Fruit fly (Drosophila melanogaster) whole organism, embryonic: Measurements from ENCODE around the gene Ugt316A1.

Experiments
- Abd-B ChIP-seq: fragments of 200-800 bp; sonication (Bioruptor generic); optimal IDR thresholded peaks from 2 replicates; lab custom pipeline; 2018; ENCODE audit warnings: missing biosample characterization, mild to moderate bottlenecking, missing genetic modification characterization, moderate library complexity
- BEAF-32 ChIP-seq: fragments of 200-800 bp; sonication (Bioruptor generic); optimal IDR thresholded peaks from 3 replicates; lab custom pipeline; 2017; ENCODE audit warnings: missing biosample characterization, missing genetic modification characterization, mild to moderate bottlenecking, moderate library complexity, missing genetic modification reagents
- CG10366 ChIP-seq: fragments of 200-800 bp; sonication (Bioruptor generic); IDR thresholded peaks from 2 replicates; pipeline ENCODE4 v1.3.6; 2022; ENCODE audit warnings: missing biosample characterization, missing genetic modification characterization
- CG10959 ChIP-seq: fragments of 200-800 bp; sonication (Bioruptor generic); IDR thresholded peaks from 2 replicates; pipeline ENCODE4 v1.3.6; 2022; ENCODE audit warnings: missing biosample characterization, missing genetic modification characterization
- CG13123 ChIP-seq: fragments of 200-800 bp; sonication (Bioruptor generic); optimal IDR thresholded peaks from 2 replicates; lab custom pipeline; 2016; ENCODE audit warnings: missing biosample characterization, missing genetic modification characterization
- CG13624 ChIP-seq: fragments of 200-800 bp; sonication (Bioruptor generic); optimal IDR thresholded peaks from 2 replicates; lab custom pipeline; 2016; ENCODE audit warnings: missing biosample characterization, missing genetic modification characterization
- CG1529 ChIP-seq: fragments of 200-800 bp; sonication (Bioruptor generic); optimal IDR thresholded peaks from 3 replicates; lab custom pipeline; 2018; ENCODE audit warnings: missing biosample characterization, missing genetic modification characterization
- CG1603 ChIP-seq: fragments of 200-800 bp; sonication (Bioruptor generic); optimal IDR thresholded peaks from 2 replicates; lab custom pipeline; 2019; ENCODE audit warnings: missing biosample characterization, mild to moderate bottlenecking, missing genetic modification characterization, moderate library complexity
- CG2129 ChIP-seq: fragments of 200-800 bp; sonication (Bioruptor generic); IDR thresholded peaks from 2 replicates; pipeline ENCODE4 v1.3.6; 2022; ENCODE audit warnings: missing biosample characterization, missing genetic modification characterization; ENCODE audit not compliant: partially characterized antibody
- CG2678 ChIP-seq: fragments of 200-800 bp; sonication (Bioruptor generic); optimal IDR thresholded peaks from 3 replicates; lab custom pipeline; 2019; ENCODE audit warnings: missing biosample characterization, mild to moderate bottlenecking, missing genetic modification characterization, moderate library complexity
- CG30403 ChIP-seq: fragments of 200-800 bp; sonication (Bioruptor generic); optimal IDR thresholded peaks from 3 replicates; lab custom pipeline; 2016; ENCODE audit warnings: missing biosample characterization, missing genetic modification characterization
- CG32772 ChIP-seq: fragments of 200-800 bp; sonication (Bioruptor generic); IDR thresholded peaks from 2 replicates; pipeline ENCODE4 v1.3.6; 2022; ENCODE audit warnings: missing biosample characterization, missing genetic modification characterization
- CG3407 ChIP-seq: fragments of 200-800 bp; sonication (Bioruptor generic); optimal IDR thresholded peaks from 2 replicates; lab custom pipeline; 2018; ENCODE audit warnings: missing biosample characterization, mild to moderate bottlenecking, missing genetic modification characterization
- CG3847 ChIP-seq: fragments of 200-800 bp; sonication (Bioruptor generic); IDR thresholded peaks from 2 replicates; pipeline ENCODE4 v1.3.6; 2022; ENCODE audit warnings: missing biosample characterization, missing genetic modification characterization
- CG4617 ChIP-seq: fragments of 200-800 bp; sonication (Bioruptor generic); optimal IDR thresholded peaks from 3 replicates; lab custom pipeline; 2016; ENCODE audit warnings: missing biosample characterization, missing genetic modification characterization, borderline replicate concordance
- CG6654 ChIP-seq: fragments of 200-800 bp; sonication (Bioruptor generic); optimal IDR thresholded peaks from 2 replicates; lab custom pipeline; 2017; ENCODE audit warnings: missing biosample characterization, mild to moderate bottlenecking, missing genetic modification characterization
- Chrac-16 ChIP-seq: fragments of 200-800 bp; sonication (Bioruptor generic); optimal IDR thresholded peaks from 3 replicates; lab custom pipeline; 2016; ENCODE audit warnings: missing biosample characterization, missing genetic modification characterization
- D ChIP-seq, 2 experiments: fragments of 200-800 bp in 1 of 2; fragments of >200 bp in 1 of 2; sonication (Bioruptor generic) in 1 of 2; optimal IDR thresholded peaks; 2 replicates in 1 of 2; 3 replicates in 1 of 2; lab custom pipeline; 2017; ENCODE audit warnings: mild to moderate bottlenecking in 1 of 2, missing biosample characterization in 1 of 2, missing genetic modification characterization in 1 of 2, missing genetic modification reagents in 1 of 2
- Drgx ChIP-seq: fragments of 200-800 bp; sonication (Bioruptor generic); IDR thresholded peaks from 2 replicates; pipeline ENCODE4 v1.3.6; 2022; ENCODE audit warnings: missing biosample characterization, missing genetic modification characterization
- Fer3 ChIP-seq: fragments of 200-800 bp; sonication (Bioruptor generic); optimal IDR thresholded peaks from 2 replicates; lab custom pipeline; 2018; ENCODE audit warnings: missing biosample characterization, mild to moderate bottlenecking, missing genetic modification characterization, moderate library complexity
- H2.0 ChIP-seq: fragments of 200-800 bp; sonication (Bioruptor generic); IDR thresholded peaks from 2 replicates; pipeline ENCODE4 v1.3.6; 2022; ENCODE audit warnings: missing biosample characterization, missing genetic modification characterization
- HLH4C ChIP-seq: fragments of 200-800 bp; sonication (Bioruptor generic); IDR thresholded peaks from 3 replicates; pipeline ENCODE4 v1.3.6; 2022; ENCODE audit warnings: missing biosample characterization, missing genetic modification characterization; ENCODE audit not compliant: partially characterized antibody
- Lpt ChIP-seq: fragments of >200 bp; optimal IDR thresholded peaks from 2 replicates; lab custom pipeline; 2018; ENCODE audit warnings: missing biosample characterization, missing genetic modification characterization
- Nf-YB ChIP-seq: fragments of 200-800 bp; sonication (Bioruptor generic); optimal IDR thresholded peaks from 3 replicates; lab custom pipeline; 2019; ENCODE audit warnings: missing biosample characterization, mild to moderate bottlenecking, missing genetic modification characterization, moderate library complexity
- Opbp ChIP-seq: fragments of 200-800 bp; sonication (Bioruptor generic); IDR thresholded peaks from 3 replicates; pipeline ENCODE4 v1.3.6; 2022; ENCODE audit warnings: missing biosample characterization, missing genetic modification characterization; ENCODE audit not compliant: partially characterized antibody
- Sox102F ChIP-seq: fragments of 200-800 bp; sonication (Bioruptor generic); optimal IDR thresholded peaks from 2 replicates; lab custom pipeline; 2018; ENCODE audit warnings: missing biosample characterization, mild to moderate bottlenecking, missing genetic modification characterization, moderate library complexity
- Stat92E ChIP-seq, 3 experiments: fragments of >200 bp in 2 of 3; fragments of 200-800 bp in 1 of 3; sonication (Bioruptor generic) in 1 of 3; optimal IDR thresholded peaks; 2 replicates each; lab custom pipeline; 2017 to 2019; ENCODE audit warnings: missing biosample characterization in 3 of 3, missing genetic modification characterization in 3 of 3, mild to moderate bottlenecking in 1 of 3, moderate library complexity in 1 of 3
- Xrp1 ChIP-seq: fragments of 200-800 bp; sonication (Bioruptor generic); IDR thresholded peaks from 2 replicates; pipeline ENCODE4 v1.3.6; 2022; ENCODE audit warnings: missing biosample characterization, missing genetic modification characterization
- ap ChIP-seq: fragments of 200-800 bp; sonication (Bioruptor generic); IDR thresholded peaks from 2 replicates; pipeline ENCODE4 v1.3.6; 2022; ENCODE audit warnings: missing biosample characterization, missing genetic modification characterization
- ase ChIP-seq: fragments of 200-800 bp; sonication (Bioruptor generic); IDR thresholded peaks from 3 replicates; pipeline ENCODE4 v1.3.6; 2022; ENCODE audit warnings: missing biosample characterization, missing genetic modification characterization
- cato ChIP-seq: fragments of 200-800 bp; sonication (Bioruptor generic); optimal IDR thresholded peaks from 2 replicates; lab custom pipeline; 2016; ENCODE audit warnings: missing biosample characterization, missing genetic modification characterization, borderline replicate concordance
- chn ChIP-seq: fragments of 200-800 bp; sonication (Bioruptor generic); optimal IDR thresholded peaks from 2 replicates; lab custom pipeline; 2016; ENCODE audit warnings: missing biosample characterization, missing genetic modification characterization
- ci ChIP-seq: fragments of 200-800 bp; sonication (Bioruptor generic); IDR thresholded peaks from 3 replicates; pipeline ENCODE4 v1.3.6; 2022; ENCODE audit warnings: missing biosample characterization, missing genetic modification characterization
- dmrt99B ChIP-seq: fragments of 200-800 bp; sonication (Bioruptor generic); optimal IDR thresholded peaks from 2 replicates; lab custom pipeline; 2018; ENCODE audit warnings: missing biosample characterization, mild to moderate bottlenecking, missing genetic modification characterization, moderate library complexity
- dysf ChIP-seq: fragments of 200-800 bp; sonication (Bioruptor generic); IDR thresholded peaks from 3 replicates; pipeline ENCODE4 v1.3.6; 2022; ENCODE audit warnings: missing biosample characterization, missing genetic modification characterization
- fd102C ChIP-seq: fragments of 200-800 bp; sonication (Bioruptor generic); optimal IDR thresholded peaks from 2 replicates; lab custom pipeline; 2018; ENCODE audit warnings: missing biosample characterization, mild to moderate bottlenecking, missing genetic modification characterization, moderate library complexity
- fd64A ChIP-seq: fragments of 200-800 bp; sonication (Bioruptor generic); optimal IDR thresholded peaks from 3 replicates; lab custom pipeline; 2018; ENCODE audit warnings: missing biosample characterization, mild to moderate bottlenecking, missing genetic modification characterization
- gce ChIP-seq: fragments of 200-800 bp; sonication (Bioruptor generic); IDR thresholded peaks from 3 replicates; pipeline ENCODE4 v1.3.6; 2022; ENCODE audit warnings: missing biosample characterization, missing genetic modification characterization
- gsb ChIP-seq: fragments of 200-800 bp; sonication (Bioruptor generic); IDR thresholded peaks from 2 replicates; pipeline ENCODE4 v1.3.6; 2022; ENCODE audit warnings: missing biosample characterization, missing genetic modification characterization
- kay ChIP-seq: fragments of 200-800 bp; sonication (Bioruptor generic); optimal IDR thresholded peaks from 2 replicates; lab custom pipeline; 2016; ENCODE audit warnings: missing biosample characterization, missing genetic modification characterization
- pan ChIP-seq, 4 experiments: fragments of >200 bp in 3 of 4; fragments of 200-800 bp in 1 of 4; sonication (Bioruptor generic) in 1 of 4; optimal IDR thresholded peaks in 3 of 4; IDR thresholded peaks in 1 of 4; 2 replicates each; pipeline versions ENCODE4 v1.3.6 to Lab custom; 2017 to 2022; ENCODE audit warnings: missing biosample characterization in 2 of 4, missing genetic modification characterization in 2 of 4, mixed read lengths in 1 of 4
- pho ChIP-seq: fragments of 200-800 bp; sonication (Bioruptor generic); optimal IDR thresholded peaks from 2 replicates; lab custom pipeline; 2016; ENCODE audit warnings: missing biosample characterization, missing genetic modification characterization
- pros ChIP-seq: fragments of 200-800 bp; sonication (Bioruptor generic); optimal IDR thresholded peaks from 3 replicates; lab custom pipeline; 2019; ENCODE audit warnings: missing biosample characterization, mild to moderate bottlenecking, missing genetic modification characterization, moderate library complexity
- psq ChIP-seq: fragments of 200-800 bp; sonication (Bioruptor generic); optimal IDR thresholded peaks from 2 replicates; lab custom pipeline; 2017; ENCODE audit warnings: missing biosample characterization, missing genetic modification characterization
- ranshi ChIP-seq: fragments of 200-800 bp; sonication (Bioruptor generic); IDR thresholded peaks from 2 replicates; pipeline ENCODE4 v1.3.6; 2022; ENCODE audit warnings: missing biosample characterization, missing genetic modification characterization
- sim ChIP-seq: fragments of 200-800 bp; sonication (Bioruptor generic); IDR thresholded peaks from 2 replicates; pipeline ENCODE4 v1.3.6; 2022; ENCODE audit warnings: missing biosample characterization, missing genetic modification characterization
- toy ChIP-seq: fragments of 200-800 bp; sonication (Bioruptor generic); IDR thresholded peaks from 2 replicates; pipeline ENCODE4 v1.3.6; 2022; ENCODE audit warnings: missing biosample characterization, missing genetic modification characterization
- unc-4 ChIP-seq: fragments of 200-800 bp; sonication (Bioruptor generic); IDR thresholded peaks from 2 replicates; pipeline ENCODE4 v1.3.6; 2022; ENCODE audit warnings: missing biosample characterization, missing genetic modification characterization; ENCODE audit not compliant: partially characterized antibody

The Ugt316A1 gene

DNA sequence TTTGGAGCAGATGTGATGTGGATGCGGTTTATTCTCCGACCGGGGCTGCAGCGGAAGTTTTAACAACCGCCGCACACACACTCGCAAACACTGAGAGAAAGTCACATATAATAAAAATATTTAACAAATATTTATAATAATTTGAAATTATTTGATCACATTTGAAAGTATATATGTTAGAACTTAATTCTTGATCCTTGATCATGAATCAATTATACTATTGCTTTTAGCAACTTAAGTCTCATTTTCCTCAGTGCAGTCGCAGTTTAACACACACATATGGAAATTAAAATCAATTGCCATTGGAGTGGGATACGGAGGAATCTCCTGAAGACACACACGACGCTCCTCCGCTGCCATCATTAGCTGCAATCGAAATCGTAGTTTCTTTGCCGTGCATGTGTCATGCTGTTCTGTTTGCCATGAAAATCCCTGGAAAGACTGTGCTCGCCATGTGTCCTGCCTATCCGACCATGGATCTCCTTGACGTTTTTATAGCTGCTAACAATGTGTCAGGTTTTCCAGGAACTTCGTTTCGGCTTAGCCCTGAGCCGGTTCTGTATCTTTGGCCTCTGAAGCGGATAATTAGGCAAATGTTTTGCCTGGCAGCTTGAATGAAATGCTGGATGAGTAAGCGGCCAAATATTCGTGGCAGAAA, 29.3 kb downstream of the Ugt316A1 start (continued):
- TF ChIP-seq Xrp1 (GFP tag; lab: Robert Waterston, UW) (peak; percentile 93), ranshi (GFP tag; lab: Robert Waterston, UW) (peak; percentile 73), chn (peak; percentile 11), CG3407 (peak; percentile 57), CG2678 (tag; lab: Kevin White, UChicago) (peak; percentile 80), pho (GFP tag; lab: Kevin White, UChicago) (no peak), toy (GFP tag; lab: Robert Waterston, UW) (no peak), CG3847 (GFP tag; lab: Robert Waterston, UW) (0 out of 2 replicates have a peak, but pooled peaks have one; percentile 39), CG1529 (GFP tag; lab: Kevin White, UChicago) (peak; percentile 70), CG2129 (no peak), gce (peak; percentile 78), CG10366 (GFP tag; lab: Robert Waterston, UW) (peak; percentile 60), Stat92E (GFP tag; optimal IDR thresholded peaks at IDR 0.05; lab: Kevin White, UChicago) (peak in 1 of 3 experiments; percentile 67), Lpt (no peak), CG1603 (tag; lab: Kevin White, UChicago) (peak; percentile 33), fd64A (no peak), D (optimal IDR thresholded peaks at IDR 0.05; lab: Kevin White, UChicago) (peak; percentile 56), D (GFP tag; optimal IDR thresholded peaks at IDR 0.05; lab: Kevin White, UChicago) (peak; percentile 73), CG10959 (GFP tag; lab: Robert Waterston, UW) (peak; percentile 90), Fer3 (tag; lab: Kevin White, UChicago) (peak; percentile 46), H2.0 (GFP tag; lab: Robert Waterston, UW) (peak; percentile 58), pan (optimal IDR thresholded peaks at IDR 0.05; lab: Kevin White, UChicago) (no peak), pan (GFP tag; optimal IDR thresholded peaks at IDR 0.05 in 1 of 2, IDR thresholded peaks at IDR 0.05 in 1 of 2) (peak in 1 of 2 experiments; percentile 48), pros (GFP tag; lab: Kevin White, UChicago) (peak; percentile 46), CG4617 (GFP tag; lab: Kevin White, UChicago) (peak; percentile 18), ase (GFP tag; lab: Robert Waterston, UW) (0 out of 3 replicates have a peak, but pooled peaks have one; percentile 5), ap (GFP tag; lab: Robert Waterston, UW) (0 out of 2 replicates have a peak, but pooled peaks have one; percentile 33), sim (peak; percentile 74), Nf-YB (GFP tag; lab: Kevin White, UChicago) (peak; percentile 49), HLH4C (GFP tag; lab: Robert Waterston, UW) (no peak), CG30403 (GFP tag; lab: Kevin White, UChicago) (peak; percentile 54), dmrt99B (peak; percentile 72), Sox102F (peak; percentile 76), Chrac-16 (peak; percentile 77), psq (GFP tag; lab: Kevin White, UChicago) (peak; percentile 10), Opbp (no peak), ci (GFP tag; lab: Robert Waterston, UW) (peak; percentile 81), unc-4 (GFP tag; lab: Robert Waterston, UW) (no peak), CG13123 (GFP tag; lab: Kevin White, UChicago) (peak; percentile 47), Abd-B (GFP tag; lab: Kevin White, UChicago) (peak; percentile 64), dysf (GFP tag; lab: Robert Waterston, UW) (peak; percentile 51; the same call in 1 of the 3 replicates), gsb (no peak), kay (GFP tag; lab: Kevin White, UChicago) (peak; percentile 46), cato (peak; percentile 24), CG6654 (GFP tag; lab: Kevin White, UChicago) (peak; percentile 14), fd102C (GFP tag; lab: Kevin White, UChicago) (peak; percentile 87), CG32772 (GFP tag; lab: Robert Waterston, UW) (peak; percentile 74), Drgx (GFP tag; lab: Robert Waterston, UW) (peak; percentile 41), CG13624 (GFP tag; lab: Kevin White, UChicago) (no peak), BEAF-32 (GFP tag; lab: Kevin White, UChicago) (no peak)
